Worm (Caenorhabditis elegans): ENCODE results near the gene ZK1236.9.

- TF ChIP-seq lin-35 (GFP tag; optimal IDR thresholded peaks at IDR 0.05) (no peak), pha-4 (tag; optimal IDR thresholded peaks at IDR 0.05) (no peak), nhr-27 (tag; optimal IDR thresholded peaks at IDR 0.05) (no peak), attf-5 (GFP tag; optimal IDR thresholded peaks at IDR 0.05) (no peak), ZK185.1 (tag; optimal IDR thresholded peaks at IDR 0.05; ENCODE audit: poor library complexity, severe bottlenecking) (no peak)
Measured at ce11 chrIII:8400478-8400877, 34.5 kb downstream of the ZK1236.9 start.
